Fruit fly (Drosophila melanogaster): Measurements from ENCODE around the gene CG14050.

The CG14050 gene

dm6 chrX:2306307-2306706 lies 19.7 kb downstream of the CG14050 start (continued):
- no peak for TF ChIP-seq Sin3A (optimal IDR thresholded peaks at IDR 0.05)
- 0 out of 2 replicates have a peak, but pooled peaks have one; percentile 8 for TF ChIP-seq Dip2 (GFP tag; IDR thresholded peaks at IDR 0.05)
- TF ChIP-seq Bteb2 (GFP tag; optimal IDR thresholded peaks at IDR 0.05), result no peak
- no peak for TF ChIP-seq CG4360 (GFP tag; IDR thresholded peaks at IDR 0.05)
- TF ChIP-seq CG11695 (GFP tag; IDR thresholded peaks at IDR 0.05), result peak; percentile 81
- no peak for TF ChIP-seq en (GFP tag; optimal IDR thresholded peaks at IDR 0.05)
- TF ChIP-seq CG1233 (GFP tag; optimal IDR thresholded peaks at IDR 0.05), result peak; percentile 46
- TF ChIP-seq CG8944 (GFP tag; optimal IDR thresholded peaks at IDR 0.05), result peak; percentile 37
- TF ChIP-seq CG17361 (GFP tag; IDR thresholded peaks at IDR 0.05), result peak; percentile 67
- TF ChIP-seq CG11723 (GFP tag; optimal IDR thresholded peaks at IDR 0.05), result peak; percentile 44
- no peak for TF ChIP-seq maf-S (GFP tag; optimal IDR thresholded peaks at IDR 0.05)
- TF ChIP-seq CG11247 (GFP tag; IDR thresholded peaks at IDR 0.05), result 0 out of 2 replicates have a peak, but pooled peaks have one; percentile 31
- no peak for TF ChIP-seq CG15601 (tag; optimal IDR thresholded peaks at IDR 0.05)
- TF ChIP-seq bowl (GFP tag; IDR thresholded peaks at IDR 0.05), result no peak
- peak; percentile 22 for TF ChIP-seq oc (tag; optimal IDR thresholded peaks at IDR 0.05)
- no peak for TF ChIP-seq GATAe (GFP tag; conservative IDR thresholded peaks at IDR 0.05)
- TF ChIP-seq CG1603 (tag; optimal IDR thresholded peaks at IDR 0.05), result peak; percentile 79
- peak; percentile 70 for TF ChIP-seq CG17359 (tag; optimal IDR thresholded peaks at IDR 0.05)
- TF ChIP-seq sens (GFP tag), result peak; percentile 91
- peak; percentile 40 for TF ChIP-seq Dip3 (GFP tag; optimal IDR thresholded peaks at IDR 0.05)
- no peak for TF ChIP-seq dmrt11E (tag; optimal IDR thresholded peaks at IDR 0.05)
- no peak for TF ChIP-seq lola (GFP tag; optimal IDR thresholded peaks at IDR 0.05)
- TF ChIP-seq zfh2 (GFP tag; optimal IDR thresholded peaks at IDR 0.05), result peak; percentile 2
- TF ChIP-seq Asciz (GFP tag; optimal IDR thresholded peaks at IDR 0.05), result peak; percentile 27
- TF ChIP-seq CG13775 (GFP tag; optimal IDR thresholded peaks at IDR 0.05), result peak; percentile 48
- peak; percentile 64 for TF ChIP-seq CG10209 (GFP tag; optimal IDR thresholded peaks at IDR 0.05)
- TF ChIP-seq bcd (GFP tag; optimal IDR thresholded peaks at IDR 0.05), result peak; percentile 69
- no peak for TF ChIP-seq CG17568 (GFP tag; optimal IDR thresholded peaks at IDR 0.05)
- peak; percentile 46 for TF ChIP-seq CG12104 (GFP tag; optimal IDR thresholded peaks at IDR 0.05)
- TF ChIP-seq nom (GFP tag; optimal IDR thresholded peaks at IDR 0.05), result peak; percentile 16
- peak; percentile 39 for TF ChIP-seq bab2 (GFP tag; optimal IDR thresholded peaks at IDR 0.05)
- TF ChIP-seq CG4404 (GFP tag; IDR thresholded peaks at IDR 0.05), result peak; percentile 28; the same call in 1 of the 2 replicates
- TF ChIP-seq ato (GFP tag; IDR thresholded peaks at IDR 0.05; ENCODE audit: partially characterized antibody), result no peak
- no peak for TF ChIP-seq CG14667 (GFP tag; IDR thresholded peaks at IDR 0.05)
- TF ChIP-seq CG17186 (GFP tag; optimal IDR thresholded peaks at IDR 0.05), result no peak
- no peak for TF ChIP-seq tup (GFP tag; optimal IDR thresholded peaks at IDR 0.05)
- no peak for TF ChIP-seq pita (GFP tag; optimal IDR thresholded peaks at IDR 0.05)
- TF ChIP-seq CG31388 (GFP tag; optimal IDR thresholded peaks at IDR 0.05), result no peak
- TF ChIP-seq sob (GFP tag; IDR thresholded peaks at IDR 0.05), result 0 out of 2 replicates have a peak, but pooled peaks have one; percentile 25
- TF ChIP-seq Fer2 (tag; optimal IDR thresholded peaks at IDR 0.05), result no peak
- no peak for TF ChIP-seq CG3838 (GFP tag; optimal IDR thresholded peaks at IDR 0.05)
- peak; percentile 39 for TF ChIP-seq jing (GFP tag; optimal IDR thresholded peaks at IDR 0.05)
- TF ChIP-seq CG4707 (GFP tag; optimal IDR thresholded peaks at IDR 0.05), result no peak
- peak; percentile 38 for TF ChIP-seq CG8388 (GFP tag; optimal IDR thresholded peaks at IDR 0.05)
- TF ChIP-seq CG13287 (GFP tag; IDR thresholded peaks at IDR 0.05; ENCODE audit: partially characterized antibody), result no peak
- TF ChIP-seq CG3065 (GFP tag; optimal IDR thresholded peaks at IDR 0.05), result no peak
- TF ChIP-seq slou (GFP tag; optimal IDR thresholded peaks at IDR 0.05), result no peak
- peak; percentile 42 for TF ChIP-seq crc (GFP tag; optimal IDR thresholded peaks at IDR 0.05)
- TF ChIP-seq Trl (optimal IDR thresholded peaks at IDR 0.05), result no peak
- TF ChIP-seq Trl (GFP tag; optimal IDR thresholded peaks at IDR 0.05), result no peak
- TF ChIP-seq Dek (tag; optimal IDR thresholded peaks at IDR 0.05), result peak; percentile 61
- TF ChIP-seq CG9727 (GFP tag; optimal IDR thresholded peaks at IDR 0.05), result peak; percentile 63
